Worm (Caenorhabditis elegans) whole organism, L4 larva: ENCODE results near the gene ZK666.12.

ENCODE experiments used
- F37D6.2 ChIP-seq: sonication (generic microtip); optimal IDR thresholded peaks from 2 replicates; lab custom pipeline; 2016; ENCODE audit warnings: mild to moderate bottlenecking, missing genetic modification characterization, missing compliant biosample characterization
- Y5F2A.4 ChIP-seq: fragments of 200-800 bp; sonication (Bioruptor generic); optimal IDR thresholded peaks from 2 replicates; lab custom pipeline; 2018; ENCODE audit warnings: mild to moderate bottlenecking, missing genetic modification characterization, missing compliant biosample characterization
- Y75B8A.6 ChIP-seq: fragments of 200-800 bp; sonication (Bioruptor generic); IDR thresholded peaks from 2 replicates; pipeline ENCODE4 v1.3.6; 2022; ENCODE audit warnings: missing genetic modification reagents, missing genetic modification characterization, missing compliant biosample characterization
- ZK546.5 ChIP-seq, 2 experiments: sonication (generic microtip); optimal IDR thresholded peaks; 2 replicates each; lab custom pipeline; 2017; ENCODE audit warnings: missing biosample characterization in 2 of 2, missing genetic modification characterization in 2 of 2
- aha-1 ChIP-seq: fragments of 150-350 bp; peaks from one replicate; lab custom pipeline; 2014; ENCODE audit warnings: missing biosample characterization, missing genetic modification characterization
- ama-1 ChIP-seq: fragments of 150-350 bp; optimal IDR thresholded peaks from 2 replicates; lab custom pipeline; 2014; ENCODE audit warnings: inconsistent platforms, mixed read lengths
- arid-1 ChIP-seq: fragments of 200-800 bp; sonication (Bioruptor generic); conservative IDR thresholded peaks from 2 replicates; pipeline ENCODE4 v1.3.6; 2022; ENCODE audit warnings: missing genetic modification reagents, missing genetic modification characterization, missing compliant biosample characterization
- attf-4 ChIP-seq: sonication (generic microtip); optimal IDR thresholded peaks from 3 replicates; lab custom pipeline; 2017; ENCODE audit warnings: missing biosample characterization, missing genetic modification characterization
- ceh-20 ChIP-seq: fragments of 200-800 bp; sonication (Bioruptor generic); IDR thresholded peaks from 2 replicates; pipeline ENCODE4 v1.3.6; 2022; ENCODE audit warnings: missing genetic modification reagents, missing genetic modification characterization, missing compliant biosample characterization
- ceh-32 ChIP-seq: sonication (generic microtip); optimal IDR thresholded peaks from 2 replicates; lab custom pipeline; 2016; ENCODE audit warnings: mild to moderate bottlenecking, missing genetic modification characterization, missing compliant biosample characterization; ENCODE audit not compliant: poor library complexity
- ceh-82 ChIP-seq: sonication (generic microtip); optimal IDR thresholded peaks from 2 replicates; lab custom pipeline; 2017; ENCODE audit warnings: missing biosample characterization, missing genetic modification characterization
- ces-1 ChIP-seq: fragments of 150-350 bp; sonication (generic microtip); optimal IDR thresholded peaks from 4 replicates; lab custom pipeline; 2014; ENCODE audit warnings: missing biosample characterization, missing genetic modification reagents, missing genetic modification characterization
- cey-2 ChIP-seq: sonication (generic microtip); optimal IDR thresholded peaks from 3 replicates; lab custom pipeline; 2017; ENCODE audit warnings: missing genetic modification characterization, mild to moderate bottlenecking, missing compliant biosample characterization, antibody characterized with exemption, borderline replicate concordance; ENCODE audit not compliant: insufficient read depth
- ctbp-1 ChIP-seq: fragments of 200-800 bp; sonication (Bioruptor generic); IDR thresholded peaks from 2 replicates; pipeline ENCODE4 v1.3.6; 2022; ENCODE audit warnings: missing genetic modification reagents, missing genetic modification characterization, missing compliant biosample characterization
- dmd-6 ChIP-seq: fragments of 200-800 bp; sonication (Bioruptor generic); IDR thresholded peaks from 2 replicates; pipeline ENCODE4 v1.3.6; 2022; ENCODE audit warnings: missing genetic modification reagents, missing genetic modification characterization, missing compliant biosample characterization
- dpl-1 ChIP-seq: fragments of 150-350 bp; optimal IDR thresholded peaks from 2 replicates; lab custom pipeline; 2014; ENCODE audit warnings: missing biosample characterization, missing genetic modification reagents, missing genetic modification characterization
- egl-43 ChIP-seq: fragments of 200-800 bp; sonication (Bioruptor generic); IDR thresholded peaks from 2 replicates; pipeline ENCODE4 v1.3.6; 2022; ENCODE audit warnings: missing genetic modification reagents, missing genetic modification characterization, missing compliant biosample characterization
- fos-1 ChIP-seq: fragments of 150-350 bp; optimal IDR thresholded peaks from 2 replicates; lab custom pipeline; 2014; ENCODE audit warnings: missing biosample characterization, missing genetic modification characterization
- hlh-11 ChIP-seq: fragments of 200-800 bp; sonication (Bioruptor generic); optimal IDR thresholded peaks from 2 replicates; lab custom pipeline; 2018; ENCODE audit warnings: mild to moderate bottlenecking, missing genetic modification characterization, missing compliant biosample characterization
- hlh-30 ChIP-seq: sonication (generic microtip); optimal IDR thresholded peaks from 2 replicates; lab custom pipeline; 2017; ENCODE audit warnings: antibody characterized with exemption, mild to moderate bottlenecking, missing genetic modification characterization, missing compliant biosample characterization; ENCODE audit not compliant: insufficient read depth
- lim-7 ChIP-seq: fragments of 200-800 bp; sonication (Bioruptor generic); IDR thresholded peaks from 2 replicates; pipeline ENCODE4 v1.3.6; 2022; ENCODE audit warnings: missing genetic modification characterization, missing compliant biosample characterization
- lin-13 ChIP-seq: fragments of 150-350 bp; optimal IDR thresholded peaks from 2 replicates; lab custom pipeline; 2014; ENCODE audit warnings: missing biosample characterization, missing genetic modification reagents, missing genetic modification characterization
- lsy-2 ChIP-seq, 2 experiments: fragments of 150-350 bp in 1 of 2; sonication (generic microtip) in 1 of 2; optimal IDR thresholded peaks; 2 replicates each; lab custom pipeline; 2014 to 2017; ENCODE audit warnings: missing biosample characterization in 2 of 2, missing genetic modification characterization in 2 of 2
- madf-9 ChIP-seq: fragments of 200-800 bp; sonication (Bioruptor generic); conservative IDR thresholded peaks from 2 replicates; pipeline ENCODE4 v1.3.6; 2022; ENCODE audit warnings: missing genetic modification reagents, missing genetic modification characterization, missing compliant biosample characterization
- mdl-1 ChIP-seq, 2 experiments: fragments of 150-350 bp in 1 of 2; sonication (generic microtip) in 1 of 2; optimal IDR thresholded peaks; 2 replicates each; lab custom pipeline; 2014 to 2017; ENCODE audit warnings: missing biosample characterization in 2 of 2, missing genetic modification characterization in 2 of 2
- mep-1 ChIP-seq: fragments of 150-350 bp; sonication (generic microtip); optimal IDR thresholded peaks from 3 replicates; lab custom pipeline; 2014; ENCODE audit warnings: missing biosample characterization, missing genetic modification characterization
- nhr-10 ChIP-seq: fragments of 150-350 bp; optimal IDR thresholded peaks from 2 replicates; lab custom pipeline; 2014; ENCODE audit warnings: missing biosample characterization, missing genetic modification characterization
- nhr-11 ChIP-seq: fragments of 150-350 bp; optimal IDR thresholded peaks from 2 replicates; lab custom pipeline; 2014; ENCODE audit warnings: missing biosample characterization, missing genetic modification characterization
- nhr-237 ChIP-seq: sonication (generic microtip); optimal IDR thresholded peaks from 2 replicates; lab custom pipeline; 2017; ENCODE audit warnings: missing biosample characterization, missing genetic modification characterization
- nhr-25 ChIP-seq: sonication (generic microtip); optimal IDR thresholded peaks from 2 replicates; lab custom pipeline; 2017; ENCODE audit warnings: missing genetic modification characterization, mild to moderate bottlenecking, missing compliant biosample characterization, antibody characterized with exemption, moderate library complexity, borderline replicate concordance; ENCODE audit not compliant: insufficient read depth
- nhr-28 ChIP-seq: fragments of 150-350 bp; optimal IDR thresholded peaks from 2 replicates; lab custom pipeline; 2014; ENCODE audit warnings: missing biosample characterization, missing genetic modification characterization
- nhr-48 ChIP-seq: sonication (generic microtip); optimal IDR thresholded peaks from 2 replicates; lab custom pipeline; 2016; ENCODE audit warnings: mild to moderate bottlenecking, missing genetic modification characterization, missing compliant biosample characterization
- nhr-6 ChIP-seq: fragments of 150-350 bp; optimal IDR thresholded peaks from 2 replicates; lab custom pipeline; 2014; ENCODE audit warnings: missing biosample characterization, missing genetic modification characterization
- nhr-76 ChIP-seq: fragments of 150-350 bp; optimal IDR thresholded peaks from 2 replicates; lab custom pipeline; 2014; ENCODE audit warnings: missing biosample characterization, missing genetic modification characterization
- pha-4 ChIP-seq, 2 experiments: fragments of 150-350 bp in 1 of 2; fragments of 200-800 bp in 1 of 2; sonication (Bioruptor generic) in 1 of 2; IDR thresholded peaks in 1 of 2; optimal IDR thresholded peaks in 1 of 2; 2 replicates each; pipeline versions ENCODE4 v1.3.6 to Lab custom; 2014 to 2022; ENCODE audit warnings: missing genetic modification characterization in 2 of 2, missing genetic modification reagents in 2 of 2, missing biosample characterization in 1 of 2, missing compliant biosample characterization in 1 of 2
- php-3 ChIP-seq: fragments of 200-800 bp; sonication (Bioruptor generic); IDR thresholded peaks from 2 replicates; pipeline ENCODE4 v1.3.6; 2022; ENCODE audit warnings: missing genetic modification reagents, missing genetic modification characterization, missing compliant biosample characterization
- pqm-1 ChIP-seq: sonication (generic microtip); optimal IDR thresholded peaks from 2 replicates; lab custom pipeline; 2017; ENCODE audit warnings: missing biosample characterization, missing genetic modification characterization
- rbr-2 ChIP-seq: sonication (generic microtip); optimal IDR thresholded peaks from 2 replicates; lab custom pipeline; 2016; ENCODE audit warnings: missing genotype, missing genetic modification characterization, missing compliant biosample characterization
- saeg-2 ChIP-seq: fragments of 200-800 bp; sonication (Bioruptor generic); IDR thresholded peaks from 2 replicates; pipeline ENCODE4 v1.3.6; 2022; ENCODE audit warnings: missing genetic modification reagents, missing genetic modification characterization, missing compliant biosample characterization
- spr-1 ChIP-seq: sonication (generic microtip); optimal IDR thresholded peaks from 2 replicates; lab custom pipeline; 2016; ENCODE audit warnings: mild to moderate bottlenecking, missing genetic modification characterization, missing compliant biosample characterization
- spr-3 ChIP-seq: fragments of 200-800 bp; sonication (Bioruptor generic); optimal IDR thresholded peaks from 2 replicates; lab custom pipeline; 2018; ENCODE audit warnings: mild to moderate bottlenecking, missing genetic modification characterization, missing compliant biosample characterization
- unc-130 ChIP-seq: sonication (generic microtip); optimal IDR thresholded peaks from 2 replicates; lab custom pipeline; 2016; ENCODE audit warnings: missing genetic modification reagents, missing genetic modification characterization, missing compliant biosample characterization
- unc-39 ChIP-seq: sonication (generic microtip); optimal IDR thresholded peaks from 2 replicates; lab custom pipeline; 2017; ENCODE audit warnings: missing biosample characterization, missing genetic modification characterization
- unc-62 ChIP-seq, 3 experiments: fragments of 150-350 bp in 1 of 3; sonication (generic microtip); optimal IDR thresholded peaks in 2 of 3; peaks in 1 of 3; 1 replicate in 1 of 3; 2 replicates in 2 of 3; lab custom pipeline; 2014 to 2017; ENCODE audit warnings: missing biosample characterization in 3 of 3, missing genetic modification characterization in 3 of 3, missing genetic modification reagents in 3 of 3, missing genotype in 1 of 3
- zag-1 ChIP-seq: fragments of 150-350 bp; optimal IDR thresholded peaks from 2 replicates; lab custom pipeline; 2014; ENCODE audit warnings: missing biosample characterization, missing genetic modification characterization
- zfp-2 ChIP-seq: sonication (generic microtip); optimal IDR thresholded peaks from 2 replicates; lab custom pipeline; 2016; ENCODE audit warnings: mild to moderate bottlenecking, missing genetic modification characterization, missing compliant biosample characterization
- zip-11 ChIP-seq: fragments of 200-800 bp; sonication (Bioruptor generic); IDR thresholded peaks from 2 replicates; pipeline ENCODE4 v1.3.6; 2022; ENCODE audit warnings: missing genetic modification characterization, missing compliant biosample characterization

Gene ZK666.12

ce11 chrII:10527649-10528134, 31.7 kb downstream of the ZK666.12 start, which contains the start of gene mab-10 (continued):
- TF ChIP-seq zag-1 (tag; lab: Kevin White, UChicago) = no peak
- no peak for TF ChIP-seq attf-4 (tag; lab: Kevin White, UChicago)
- peak; percentile 17 for TF ChIP-seq F37D6.2 (tag; lab: Kevin White, UChicago)
- no peak for TF ChIP-seq unc-39 (tag; lab: Kevin White, UChicago)
- peak; percentile 15 for TF ChIP-seq pqm-1 (tag; lab: Kevin White, UChicago)
- TF ChIP-seq ceh-20 (GFP tag; lab: Robert Waterston, UW) = peak; percentile 46; the same call in 1 of the 2 replicates
- TF ChIP-seq ctbp-1 = 0 out of 2 replicates have a peak, but pooled peaks have one; percentile 41
- peak; percentile 44 for TF ChIP-seq dmd-6 (GFP tag; lab: Robert Waterston, UW)
- no peak for TF ChIP-seq lin-13 (GFP tag; lab: Kevin White, UChicago)
- no peak for TF ChIP-seq unc-62 (GFP tag; optimal IDR thresholded peaks at IDR 0.05 in 1 of 2; lab: Kevin White, UChicago)
- TF ChIP-seq unc-62 (tag; optimal IDR thresholded peaks at IDR 0.05; lab: Kevin White, UChicago) = no peak
- peak; percentile 37 for TF ChIP-seq nhr-11 (tag; lab: Kevin White, UChicago)
- no peak for TF ChIP-seq ZK546.5 (tag; optimal IDR thresholded peaks at IDR 0.05; lab: Kevin White, UChicago)
- no peak for TF ChIP-seq spr-3
- TF ChIP-seq nhr-48 = peak; percentile 20
- peak; percentile 17; the same call in 1 of the 2 replicates for TF ChIP-seq pha-4 (GFP tag; IDR thresholded peaks at IDR 0.05; lab: Robert Waterston, UW)
- TF ChIP-seq pha-4 (tag; optimal IDR thresholded peaks at IDR 0.05; lab: Kevin White, UChicago) = peak; percentile 49
- no peak for TF ChIP-seq ama-1 (lab: Kevin White, UChicago)
- no peak for TF ChIP-seq nhr-237 (tag; lab: Kevin White, UChicago)
- TF ChIP-seq nhr-10 = no peak
- TF ChIP-seq saeg-2 (GFP tag; lab: Robert Waterston, UW) = no peak
- TF ChIP-seq fos-1 = no peak
- TF ChIP-seq ceh-32 (tag; lab: Kevin White, UChicago) = peak; percentile 40
- peak in 1 of 2 experiments; percentile 53 for TF ChIP-seq lsy-2 (tag; optimal IDR thresholded peaks at IDR 0.05; lab: Kevin White, UChicago)
- TF ChIP-seq madf-9 (GFP tag; lab: Robert Waterston, UW) = no peak
- TF ChIP-seq nhr-76 (tag; lab: Kevin White, UChicago) = no peak
- TF ChIP-seq ces-1 (GFP tag; lab: Kevin White, UChicago) = no peak
- TF ChIP-seq egl-43 (GFP tag; lab: Robert Waterston, UW) = no peak
- no peak for TF ChIP-seq unc-130
- TF ChIP-seq mep-1 (tag; lab: Kevin White, UChicago) = peak; percentile 64
- TF ChIP-seq lim-7 (GFP tag; lab: Robert Waterston, UW) = 0 out of 2 replicates have a peak, but pooled peaks have one; percentile 7
- peak; percentile 85 for TF ChIP-seq nhr-25
- peak; percentile 71; the same call in 1 of the 2 replicates for TF ChIP-seq php-3
- no peak for TF ChIP-seq zfp-2 (tag; lab: Kevin White, UChicago)
- TF ChIP-seq cey-2 (tag; lab: Kevin White, UChicago) = no peak
- no peak for TF ChIP-seq Y75B8A.6 (GFP tag; lab: Robert Waterston, UW)

- TF ChIP-seq ZK546.5 (tag; optimal IDR thresholded peaks at IDR 0.05; lab: Kevin White, UChicago) (no peak), rbr-2 (tag; lab: Kevin White, UChicago) (peak; percentile 27), Y5F2A.4 (GFP tag; lab: Kevin White, UChicago) (no peak), pha-4 (GFP tag; IDR thresholded peaks at IDR 0.05; lab: Robert Waterston, UW) (no peak), pha-4 (tag; optimal IDR thresholded peaks at IDR 0.05; lab: Kevin White, UChicago) (peak; percentile 86), hlh-11 (tag; lab: Kevin White, UChicago) (peak; percentile 78), spr-1 (tag; lab: Kevin White, UChicago) (peak; percentile 30), ceh-20 (GFP tag; lab: Robert Waterston, UW) (peak; percentile 32; the same call in 1 of the 2 replicates), hlh-30 (peak; percentile 4), ceh-82 (no peak), zip-11 (GFP tag; lab: Robert Waterston, UW) (no peak), zfp-2 (tag; lab: Kevin White, UChicago) (no peak), arid-1 (0 out of 2 replicates have a peak, but pooled peaks have one; percentile 26), mep-1 (tag; lab: Kevin White, UChicago) (peak; percentile 34), nhr-48 (peak; percentile 74), nhr-28 (tag; lab: Kevin White, UChicago) (peak; percentile 28), mdl-1 (tag; optimal IDR thresholded peaks at IDR 0.05; lab: Kevin White, UChicago) (peak in 1 of 2 experiments; percentile 58), dmd-6 (GFP tag; lab: Robert Waterston, UW) (0 out of 2 replicates have a peak, but pooled peaks have one; percentile 24), dpl-1 (GFP tag; lab: Kevin White, UChicago) (peak; percentile 4), nhr-6 (peak; percentile 33), lsy-2 (tag; optimal IDR thresholded peaks at IDR 0.05; lab: Kevin White, UChicago) (peak in 1 of 2 experiments; percentile 28), aha-1 (tag; lab: Kevin White, UChicago) (peak; percentile 69)
Observed at ce11 chrII:10529218-10529751, 33.3 kb downstream of the ZK666.12 start.
